Worm (Caenorhabditis elegans): ENCODE measurements around the gene lect-2.

ce11 chrII:5794195-5794594 lies 3.7 kb downstream of the lect-2 start, which contains the start of gene acdh-8:
- TF ChIP-seq dao-5 (tag; optimal IDR thresholded peaks at IDR 0.05) (no peak), him-1 (tag; optimal IDR thresholded peaks at IDR 0.05) (no peak), W03F9.2 (tag; optimal IDR thresholded peaks at IDR 0.05) (no peak)
